Worm (Caenorhabditis elegans) whole organism, L2 larva: ENCODE data around the gene F07F6.4.
A peak's percentile ranks its signal among the peaks of the same experiment; 100 is the strongest.

ENCODE experiments used
- C34F6.9 ChIP-seq: fragments of 150-350 bp; optimal IDR thresholded peaks from 2 replicates; lab custom pipeline; 2014; ENCODE audit warnings: missing biosample characterization, missing genetic modification characterization
- F13H6.1 ChIP-seq: sonication (generic microtip); optimal IDR thresholded peaks from 2 replicates; lab custom pipeline; 2016; ENCODE audit warnings: missing genetic modification characterization, missing compliant biosample characterization
- R02D3.7 ChIP-seq: fragments of 150-350 bp; optimal IDR thresholded peaks from 2 replicates; lab custom pipeline; 2014; ENCODE audit warnings: missing biosample characterization, missing genetic modification characterization
- Y55F3AM.14 ChIP-seq: fragments of 200-800 bp; sonication (Bioruptor generic); optimal IDR thresholded peaks from 2 replicates; lab custom pipeline; 2018; ENCODE audit warnings: mild to moderate bottlenecking, missing genetic modification characterization, missing compliant biosample characterization
- ZK546.5 ChIP-seq: sonication (generic microtip); optimal IDR thresholded peaks from 2 replicates; lab custom pipeline; 2017; ENCODE audit warnings: missing biosample characterization, missing genetic modification characterization
- alr-1 ChIP-seq: fragments of 150-350 bp; optimal IDR thresholded peaks from 2 replicates; lab custom pipeline; 2014; ENCODE audit warnings: missing biosample characterization, missing genetic modification characterization
- aly-2 ChIP-seq: fragments of 150-350 bp; optimal IDR thresholded peaks from 2 replicates; lab custom pipeline; 2014; ENCODE audit warnings: missing biosample characterization, missing genetic modification characterization
- ama-1 ChIP-seq: fragments of 150-350 bp; optimal IDR thresholded peaks from 2 replicates; lab custom pipeline; 2018; ENCODE audit warnings: inconsistent platforms
- blmp-1 ChIP-seq: sonication (generic microtip); optimal IDR thresholded peaks from 2 replicates; lab custom pipeline; 2017; ENCODE audit warnings: missing genetic modification characterization, mild to moderate bottlenecking, missing compliant biosample characterization, antibody characterized with exemption, moderate library complexity; ENCODE audit not compliant: insufficient read depth
- ceh-16 ChIP-seq: fragments of 150-350 bp; optimal IDR thresholded peaks from 2 replicates; lab custom pipeline; 2014; ENCODE audit warnings: missing biosample characterization, missing genetic modification characterization
- crh-2 ChIP-seq: sonication (generic microtip); optimal IDR thresholded peaks from 2 replicates; lab custom pipeline; 2017; ENCODE audit warnings: missing biosample characterization, missing genetic modification characterization
- dmd-4 ChIP-seq: sonication (generic microtip); optimal IDR thresholded peaks from 2 replicates; lab custom pipeline; 2017; ENCODE audit warnings: missing biosample characterization, missing genetic modification characterization
- egl-27 ChIP-seq: sonication (generic microtip); optimal IDR thresholded peaks from 3 replicates; lab custom pipeline; 2017; ENCODE audit warnings: missing biosample characterization, missing genetic modification reagents, missing genetic modification characterization
- elt-1 ChIP-seq: fragments of 150-350 bp; optimal IDR thresholded peaks from 2 replicates; lab custom pipeline; 2014; ENCODE audit warnings: missing biosample characterization, missing genetic modification characterization
- elt-3 ChIP-seq: sonication (generic microtip); optimal IDR thresholded peaks from 2 replicates; lab custom pipeline; 2017; ENCODE audit warnings: missing biosample characterization, missing genetic modification characterization
- fos-1 ChIP-seq: fragments of 150-350 bp; optimal IDR thresholded peaks from 2 replicates; lab custom pipeline; 2014; ENCODE audit warnings: missing biosample characterization, missing genetic modification characterization
- gmeb-1 ChIP-seq: fragments of 150-350 bp; optimal IDR thresholded peaks from 2 replicates; lab custom pipeline; 2014; ENCODE audit warnings: missing biosample characterization, missing genetic modification characterization
- lin-11 ChIP-seq: fragments of 150-350 bp; sonication (generic microtip); optimal IDR thresholded peaks from 2 replicates; lab custom pipeline; 2014; ENCODE audit warnings: missing biosample characterization, missing genetic modification characterization, inconsistent platforms, mixed read lengths
- lin-13 ChIP-seq: fragments of 150-350 bp; optimal IDR thresholded peaks from 2 replicates; lab custom pipeline; 2014; ENCODE audit warnings: missing biosample characterization, missing genetic modification reagents, missing genetic modification characterization
- lin-39 ChIP-seq: fragments of 150-350 bp; optimal IDR thresholded peaks from 2 replicates; lab custom pipeline; 2014; ENCODE audit warnings: missing biosample characterization, missing genetic modification reagents, missing genetic modification characterization
- lsy-2 ChIP-seq, 2 experiments: fragments of 150-350 bp in 1 of 2; sonication (generic microtip) in 1 of 2; optimal IDR thresholded peaks; 2 replicates each; lab custom pipeline; 2014 to 2017; ENCODE audit warnings: missing biosample characterization in 2 of 2, missing genetic modification characterization in 2 of 2
- mab-5 ChIP-seq: fragments of 150-350 bp; optimal IDR thresholded peaks from 2 replicates; lab custom pipeline; 2014; ENCODE audit warnings: missing biosample characterization, missing genetic modification characterization
- mbf-1 ChIP-seq: sonication (generic microtip); optimal IDR thresholded peaks from 2 replicates; lab custom pipeline; 2017; ENCODE audit warnings: missing biosample characterization, missing genetic modification characterization
- mdl-1 ChIP-seq, 2 experiments: fragments of 150-350 bp in 1 of 2; sonication (generic microtip) in 1 of 2; optimal IDR thresholded peaks; 2 replicates each; lab custom pipeline; 2017; ENCODE audit warnings: missing biosample characterization in 2 of 2, missing genetic modification characterization in 2 of 2
- nhr-10 ChIP-seq: sonication (generic microtip); optimal IDR thresholded peaks from 2 replicates; lab custom pipeline; 2017; ENCODE audit warnings: missing biosample characterization, missing genetic modification characterization
- nhr-11 ChIP-seq: fragments of 150-350 bp; optimal IDR thresholded peaks from 2 replicates; lab custom pipeline; 2014; ENCODE audit warnings: missing biosample characterization, missing genetic modification characterization
- nhr-12 ChIP-seq: fragments of 150-350 bp; optimal IDR thresholded peaks from 2 replicates; lab custom pipeline; 2014; ENCODE audit warnings: missing biosample characterization, missing genetic modification characterization
- nhr-129 ChIP-seq: fragments of 150-350 bp; optimal IDR thresholded peaks from 2 replicates; lab custom pipeline; 2014; ENCODE audit warnings: missing biosample characterization, missing genetic modification characterization
- nhr-21 ChIP-seq: fragments of 150-350 bp; optimal IDR thresholded peaks from 2 replicates; lab custom pipeline; 2014; ENCODE audit warnings: missing biosample characterization, missing genetic modification characterization
- nhr-23 ChIP-seq: fragments of 150-350 bp; optimal IDR thresholded peaks from 2 replicates; lab custom pipeline; 2014; ENCODE audit warnings: missing biosample characterization, missing genetic modification reagents, missing genetic modification characterization
- nhr-237 ChIP-seq: fragments of 150-350 bp; optimal IDR thresholded peaks from 2 replicates; lab custom pipeline; 2014; ENCODE audit warnings: missing biosample characterization, missing genetic modification characterization
- nhr-25 ChIP-seq: fragments of 150-350 bp; sonication (generic microtip); optimal IDR thresholded peaks from 3 replicates; lab custom pipeline; 2014; ENCODE audit warnings: missing biosample characterization, missing genetic modification characterization
- nhr-6 ChIP-seq: fragments of 150-350 bp; optimal IDR thresholded peaks from 2 replicates; lab custom pipeline; 2014; ENCODE audit warnings: missing biosample characterization, missing genetic modification characterization
- nhr-77 ChIP-seq: fragments of 150-350 bp; optimal IDR thresholded peaks from 2 replicates; lab custom pipeline; 2014; ENCODE audit warnings: missing biosample characterization, missing genetic modification characterization
- sem-4 ChIP-seq: fragments of 150-350 bp; optimal IDR thresholded peaks from 2 replicates; lab custom pipeline; 2014; ENCODE audit warnings: missing biosample characterization, missing genetic modification reagents, missing genetic modification characterization
- skn-1 ChIP-seq: sonication (generic microtip); optimal IDR thresholded peaks from 2 replicates; lab custom pipeline; 2017; ENCODE audit warnings: missing biosample characterization, missing genetic modification characterization
- sma-3 ChIP-seq: sonication (generic microtip); optimal IDR thresholded peaks from 2 replicates; lab custom pipeline; 2016; ENCODE audit warnings: missing genetic modification reagents, missing genetic modification characterization, missing compliant biosample characterization
- sma-9 ChIP-seq, 2 experiments: fragments of 150-350 bp in 1 of 2; sonication (generic microtip) in 1 of 2; optimal IDR thresholded peaks; 2 replicates each; lab custom pipeline; 2014 to 2016; ENCODE audit warnings: missing genetic modification characterization in 2 of 2, mild to moderate bottlenecking in 1 of 2, missing biosample characterization in 1 of 2, missing compliant biosample characterization in 1 of 2, missing genetic modification reagents in 1 of 2, moderate library complexity in 1 of 2
- snpc-4 ChIP-seq: fragments of 150-350 bp; optimal IDR thresholded peaks from 2 replicates; lab custom pipeline; 2014; ENCODE audit warnings: missing biosample characterization, missing genetic modification characterization
- unc-39 ChIP-seq: fragments of 150-350 bp; optimal IDR thresholded peaks from 2 replicates; lab custom pipeline; 2014; ENCODE audit warnings: missing biosample characterization, missing genetic modification characterization
- unc-55 ChIP-seq: fragments of 150-350 bp; sonication (generic microtip); optimal IDR thresholded peaks from 3 replicates; lab custom pipeline; 2014; ENCODE audit warnings: missing biosample characterization, missing genetic modification reagents, missing genetic modification characterization
- unc-62 ChIP-seq: fragments of 150-350 bp; optimal IDR thresholded peaks from 2 replicates; lab custom pipeline; 2014; ENCODE audit warnings: missing biosample characterization, missing genetic modification reagents, missing genetic modification characterization
- zag-1 ChIP-seq: fragments of 150-350 bp; optimal IDR thresholded peaks from 2 replicates; lab custom pipeline; 2014; ENCODE audit warnings: missing biosample characterization, missing genetic modification characterization
- ztf-1 ChIP-seq: fragments of 200-800 bp; sonication (Bioruptor generic); conservative IDR thresholded peaks from 2 replicates; pipeline ENCODE4 v1.3.6; 2022; ENCODE audit warnings: missing genetic modification characterization, missing compliant biosample characterization
- ztf-4 ChIP-seq: fragments of 150-350 bp; optimal IDR thresholded peaks from 2 replicates; lab custom pipeline; 2014; ENCODE audit warnings: missing biosample characterization, missing genetic modification characterization

F07F6.4 gene

ce11 chrII:5379614-5380077 is 49.7 kb downstream of the F07F6.4 start, which contains the start of gene pkc-3:
TSS of gene pkc-3 (plus strand) at chrII:5380027.
- TF ChIP-seq sma-3 (GFP tag; lab: Kevin White, UChicago) (peak; percentile 85), snpc-4 (tag; lab: Kevin White, UChicago) (no peak), ztf-4 (peak; percentile 56), C34F6.9 (tag; lab: Kevin White, UChicago) (peak; percentile 17), ZK546.5 (tag; lab: Kevin White, UChicago) (no peak), nhr-237 (tag; lab: Kevin White, UChicago) (no peak), elt-1 (tag; lab: Kevin White, UChicago) (no peak), mab-5 (no peak), nhr-129 (tag; lab: Kevin White, UChicago) (peak; percentile 78), blmp-1 (peak; percentile 50), fos-1 (tag; lab: Kevin White, UChicago) (peak; percentile 98), sma-9 (GFP tag; optimal IDR thresholded peaks at IDR 0.05; lab: Kevin White, UChicago) (peak; percentile 61), sma-9 (tag; optimal IDR thresholded peaks at IDR 0.05; lab: Kevin White, UChicago) (no peak), Y55F3AM.14 (no peak), F13H6.1 (peak; percentile 62), nhr-12 (tag; lab: Kevin White, UChicago) (no peak), lin-13 (peak; percentile 51), R02D3.7 (no peak), nhr-11 (no peak), nhr-25 (tag; lab: Kevin White, UChicago) (peak; percentile 86), lsy-2 (tag; optimal IDR thresholded peaks at IDR 0.05; lab: Kevin White, UChicago) (peak in 1 of 2 experiments; percentile 65), skn-1 (tag; lab: Kevin White, UChicago) (no peak), nhr-21 (tag; lab: Kevin White, UChicago) (peak; percentile 78), crh-2 (tag; lab: Kevin White, UChicago) (peak; percentile 71), ama-1 (peak; percentile 48), sem-4 (peak; percentile 5), gmeb-1 (tag; lab: Kevin White, UChicago) (peak; percentile 60), nhr-23 (tag; lab: Kevin White, UChicago) (no peak), unc-55 (peak; percentile 21)

- TF ChIP-seq mab-5 (no peak), C34F6.9 (tag; lab: Kevin White, UChicago) (no peak), unc-62 (GFP tag; lab: Kevin White, UChicago) (no peak), fos-1 (tag; lab: Kevin White, UChicago) (peak; percentile 8), snpc-4 (tag; lab: Kevin White, UChicago) (no peak), dmd-4 (tag; lab: Kevin White, UChicago) (no peak), elt-1 (tag; lab: Kevin White, UChicago) (no peak), nhr-129 (tag; lab: Kevin White, UChicago) (peak; percentile 49), egl-27 (tag; lab: Kevin White, UChicago) (no peak), lsy-2 (tag; optimal IDR thresholded peaks at IDR 0.05; lab: Kevin White, UChicago) (no peak), crh-2 (tag; lab: Kevin White, UChicago) (peak; percentile 28), elt-3 (tag; lab: Kevin White, UChicago) (no peak), ztf-4 (no peak), ceh-16 (tag; lab: Kevin White, UChicago) (no peak), R02D3.7 (no peak), nhr-21 (tag; lab: Kevin White, UChicago) (no peak), aly-2 (tag; lab: Kevin White, UChicago) (no peak), nhr-6 (no peak), lin-11 (no peak), nhr-12 (tag; lab: Kevin White, UChicago) (no peak), lin-39 (tag; lab: Kevin White, UChicago) (no peak), nhr-10 (tag; lab: Kevin White, UChicago) (no peak), sma-9 (GFP tag; optimal IDR thresholded peaks at IDR 0.05; lab: Kevin White, UChicago) (peak; percentile 33), sma-9 (tag; optimal IDR thresholded peaks at IDR 0.05; lab: Kevin White, UChicago) (no peak), nhr-77 (tag; lab: Kevin White, UChicago) (no peak), alr-1 (tag; lab: Kevin White, UChicago) (no peak), ztf-1 (GFP tag; lab: Robert Waterston, UW) (no peak), unc-39 (tag; lab: Kevin White, UChicago) (no peak), ZK546.5 (tag; lab: Kevin White, UChicago) (no peak), lin-13 (no peak), sem-4 (no peak), mdl-1 (tag; optimal IDR thresholded peaks at IDR 0.05; lab: Kevin White, UChicago) (no peak), gmeb-1 (tag; lab: Kevin White, UChicago) (no peak), nhr-23 (tag; lab: Kevin White, UChicago) (no peak), nhr-11 (no peak), sma-3 (GFP tag; lab: Kevin White, UChicago) (no peak), Y55F3AM.14 (no peak), blmp-1 (no peak), zag-1 (tag; lab: Kevin White, UChicago) (no peak), unc-55 (no peak), nhr-25 (tag; lab: Kevin White, UChicago) (peak; percentile 5), mbf-1 (tag; lab: Kevin White, UChicago) (no peak)
Observed at ce11 chrII:5378239-5378521, 51.2 kb downstream of the F07F6.4 start.
